Worm (Caenorhabditis elegans) whole organism, young adult: Measurements from ENCODE around the gene C49A9.3.

Experiments
- B0035.1 ChIP-seq: sonication (generic microtip); optimal IDR thresholded peaks from 2 replicates; lab custom pipeline; 2016; ENCODE audit warnings: missing genetic modification characterization, mild to moderate bottlenecking, missing compliant biosample characterization, missing genotype, missing genetic modification reagents
- B0336.3 ChIP-seq: fragments of 200-800 bp; sonication (Bioruptor generic); IDR thresholded peaks from 2 replicates; pipeline ENCODE4 v1.3.6; 2022; ENCODE audit warnings: missing genetic modification characterization, missing compliant biosample characterization
- D2030.7 ChIP-seq: fragments of 200-800 bp; sonication (Bioruptor generic); IDR thresholded peaks from 2 replicates; pipeline ENCODE4 v1.3.6; 2022; ENCODE audit warnings: missing genetic modification reagents, missing genetic modification characterization, missing compliant biosample characterization
- F23B12.7 ChIP-seq: sonication (generic microtip); optimal IDR thresholded peaks from 2 replicates; lab custom pipeline; 2017; ENCODE audit warnings: missing genetic modification characterization, mild to moderate bottlenecking, missing compliant biosample characterization, antibody characterized with exemption, moderate library complexity; ENCODE audit not compliant: insufficient read depth
- F33H1.4 ChIP-seq: fragments of 200-800 bp; sonication (Bioruptor generic); IDR thresholded peaks from 2 replicates; pipeline ENCODE4 v1.3.6; 2022; ENCODE audit warnings: missing genetic modification reagents, missing genetic modification characterization, missing compliant biosample characterization
- F57A8.1 ChIP-seq: fragments of 200-800 bp; sonication (Bioruptor generic); optimal IDR thresholded peaks from 2 replicates; lab custom pipeline; 2018; ENCODE audit warnings: mild to moderate bottlenecking, missing genetic modification characterization, moderate library complexity, missing compliant biosample characterization
- F57C9.4 ChIP-seq: sonication (generic microtip); optimal IDR thresholded peaks from 2 replicates; lab custom pipeline; 2017; ENCODE audit warnings: mild to moderate bottlenecking, missing genetic modification characterization, missing compliant biosample characterization
- T26A5.8 ChIP-seq: sonication (generic microtip); optimal IDR thresholded peaks from 2 replicates; lab custom pipeline; 2016; ENCODE audit warnings: missing genetic modification characterization, missing compliant biosample characterization
- Y53G8AR.9 ChIP-seq: fragments of 200-800 bp; sonication (Bioruptor generic); conservative IDR thresholded peaks from 2 replicates; pipeline ENCODE4 v1.3.6; 2022; ENCODE audit warnings: missing genetic modification reagents, missing genetic modification characterization, missing compliant biosample characterization
- Y56A3A.18 ChIP-seq: fragments of 200-800 bp; sonication (Bioruptor generic); IDR thresholded peaks from 2 replicates; pipeline ENCODE4 v1.3.6; 2022; ENCODE audit warnings: missing genetic modification reagents, missing genetic modification characterization, missing compliant biosample characterization
- Y79H2A.3 ChIP-seq: fragments of 200-800 bp; sonication (Bioruptor generic); conservative IDR thresholded peaks from 2 replicates; pipeline ENCODE4 v1.3.6; 2022; ENCODE audit warnings: missing genetic modification reagents, missing genetic modification characterization, missing compliant biosample characterization
- akir-1 ChIP-seq: fragments of 200-800 bp; sonication (Bioruptor generic); optimal IDR thresholded peaks from 2 replicates; lab custom pipeline; 2018; ENCODE audit warnings: mild to moderate bottlenecking, missing genetic modification characterization, moderate library complexity, missing compliant biosample characterization
- athp-1 ChIP-seq: sonication (generic microtip); optimal IDR thresholded peaks from 2 replicates; lab custom pipeline; 2017; ENCODE audit warnings: mild to moderate bottlenecking, missing genetic modification characterization, missing compliant biosample characterization
- attf-5 ChIP-seq: fragments of 200-800 bp; sonication (Bioruptor generic); optimal IDR thresholded peaks from 2 replicates; lab custom pipeline; 2018; ENCODE audit warnings: mild to moderate bottlenecking, missing genetic modification characterization, missing compliant biosample characterization
- attf-6 ChIP-seq: fragments of 200-800 bp; sonication (Bioruptor generic); IDR thresholded peaks from 2 replicates; pipeline ENCODE4 v1.3.6; 2022; ENCODE audit warnings: missing genetic modification reagents, missing genetic modification characterization, missing compliant biosample characterization
- cebp-2 ChIP-seq: fragments of 200-800 bp; sonication (Bioruptor generic); IDR thresholded peaks from 2 replicates; pipeline ENCODE4 v1.3.6; 2022; ENCODE audit warnings: missing genetic modification characterization, missing compliant biosample characterization
- ceh-91 ChIP-seq: fragments of 200-800 bp; sonication (Bioruptor generic); IDR thresholded peaks from 2 replicates; pipeline ENCODE4 v1.3.6; 2022; ENCODE audit warnings: missing genetic modification reagents, missing genetic modification characterization, missing compliant biosample characterization
- die-1 ChIP-seq: sonication (generic microtip); optimal IDR thresholded peaks from 2 replicates; lab custom pipeline; 2016; ENCODE audit warnings: missing genotype, mild to moderate bottlenecking, missing genetic modification characterization, missing compliant biosample characterization
- dpff-1 ChIP-seq: sonication (generic microtip); optimal IDR thresholded peaks from 2 replicates; lab custom pipeline; 2017; ENCODE audit warnings: mild to moderate bottlenecking, missing genetic modification characterization, missing compliant biosample characterization
- dpl-1 ChIP-seq: fragments of 150-350 bp; optimal IDR thresholded peaks from 2 replicates; lab custom pipeline; 2014; ENCODE audit warnings: missing biosample characterization, missing genetic modification reagents, missing genetic modification characterization
- ekl-4 ChIP-seq: fragments of 200-800 bp; sonication (Bioruptor generic); IDR thresholded peaks from 2 replicates; pipeline ENCODE4 v1.3.6; 2022; ENCODE audit warnings: missing genetic modification reagents, missing genetic modification characterization, missing compliant biosample characterization
- ets-4 ChIP-seq: fragments of 200-800 bp; sonication (Bioruptor generic); optimal IDR thresholded peaks from 2 replicates; lab custom pipeline; 2018; ENCODE audit warnings: mild to moderate bottlenecking, missing genetic modification characterization, missing compliant biosample characterization
- him-1 ChIP-seq: sonication (generic microtip); optimal IDR thresholded peaks from 2 replicates; lab custom pipeline; 2016; ENCODE audit warnings: missing genotype, missing genetic modification reagents, missing genetic modification characterization, missing compliant biosample characterization
- hlh-26 ChIP-seq: fragments of 200-800 bp; sonication (Bioruptor generic); conservative IDR thresholded peaks from 2 replicates; pipeline ENCODE4 v1.3.6; 2022; ENCODE audit warnings: missing genetic modification reagents, missing genetic modification characterization, missing compliant biosample characterization
- hmg-20 ChIP-seq: fragments of 200-800 bp; sonication (Bioruptor generic); IDR thresholded peaks from 2 replicates; pipeline ENCODE4 v1.3.6; 2022; ENCODE audit warnings: missing genetic modification reagents, missing genetic modification characterization, missing compliant biosample characterization
- hsf-1 ChIP-seq: fragments of 200-800 bp; sonication (Bioruptor generic); IDR thresholded peaks from 2 replicates; pipeline ENCODE4 v1.3.6; 2022; ENCODE audit warnings: missing genetic modification reagents, missing genetic modification characterization, missing compliant biosample characterization
- let-526 ChIP-seq: fragments of 200-800 bp; sonication (Bioruptor generic); IDR thresholded peaks from 2 replicates; pipeline ENCODE4 v1.3.6; 2022; ENCODE audit warnings: missing genetic modification reagents, missing genetic modification characterization, missing compliant biosample characterization
- let-607 ChIP-seq, 2 experiments: fragments of 200-800 bp in 1 of 2; sonication (Bioruptor generic) in 1 of 2; sonication (generic microtip) in 1 of 2; optimal IDR thresholded peaks; 2 replicates each; lab custom pipeline; 2016 to 2018; ENCODE audit warnings: mild to moderate bottlenecking in 2 of 2, missing compliant biosample characterization in 2 of 2, missing genetic modification characterization in 2 of 2, moderate library complexity in 2 of 2, missing genotype in 1 of 2
- lin-35 ChIP-seq, 3 experiments: fragments of 150-350 bp in 2 of 3; sonication (generic microtip) in 1 of 3; optimal IDR thresholded peaks; 2 replicates each; lab custom pipeline; 2014 to 2018; ENCODE audit warnings: missing biosample characterization in 3 of 3, missing genetic modification characterization in 3 of 3, missing genetic modification reagents in 3 of 3
- lir-1 ChIP-seq: fragments of 200-800 bp; sonication (Bioruptor generic); conservative IDR thresholded peaks from 2 replicates; pipeline ENCODE4 v1.3.6; 2022; ENCODE audit warnings: missing genetic modification reagents, missing genetic modification characterization, missing compliant biosample characterization
- madf-10 ChIP-seq: sonication (generic microtip); optimal IDR thresholded peaks from 2 replicates; lab custom pipeline; 2016; ENCODE audit warnings: mild to moderate bottlenecking, missing genetic modification characterization, missing compliant biosample characterization
- nfya-1 ChIP-seq: sonication (generic microtip); optimal IDR thresholded peaks from 2 replicates; lab custom pipeline; 2017; ENCODE audit warnings: antibody characterized with exemption, missing compliant biosample characterization, missing genetic modification characterization, borderline replicate concordance; ENCODE audit not compliant: insufficient read depth
- nfyb-1 ChIP-seq: fragments of 200-800 bp; sonication (Bioruptor generic); IDR thresholded peaks from 2 replicates; pipeline ENCODE4 v1.3.6; 2022; ENCODE audit warnings: missing genetic modification reagents, missing genetic modification characterization, missing compliant biosample characterization
- nhr-120 ChIP-seq: fragments of 200-800 bp; sonication (Bioruptor generic); IDR thresholded peaks from 2 replicates; pipeline ENCODE4 v1.3.6; 2022; ENCODE audit warnings: missing genetic modification characterization, missing compliant biosample characterization
- nhr-80 ChIP-seq: sonication (generic microtip); optimal IDR thresholded peaks from 2 replicates; lab custom pipeline; 2016; ENCODE audit warnings: missing genetic modification characterization, missing compliant biosample characterization
- rcor-1 ChIP-seq: fragments of 200-800 bp; sonication (Bioruptor generic); IDR thresholded peaks from 2 replicates; pipeline ENCODE4 v1.3.6; 2022; ENCODE audit warnings: missing genetic modification reagents, missing genetic modification characterization, missing compliant biosample characterization
- rec-8 ChIP-seq, 2 experiments: sonication (generic microtip); optimal IDR thresholded peaks; 2 replicates each; lab custom pipeline; 2016; ENCODE audit warnings: mild to moderate bottlenecking in 2 of 2, missing genetic modification characterization in 2 of 2, missing genetic modification reagents in 2 of 2, missing genotype in 2 of 2, missing biosample characterization in 1 of 2, missing compliant biosample characterization in 1 of 2, moderate library complexity in 1 of 2
- snpc-1.1 ChIP-seq: sonication (generic microtip); optimal IDR thresholded peaks from 2 replicates; lab custom pipeline; 2017; ENCODE audit warnings: missing genetic modification characterization, mild to moderate bottlenecking, missing compliant biosample characterization, antibody characterized with exemption, moderate library complexity, missing genotype, missing genetic modification reagents; ENCODE audit not compliant: insufficient read depth
- snpc-3.4 ChIP-seq: sonication (generic microtip); optimal IDR thresholded peaks from 2 replicates; lab custom pipeline; 2017; ENCODE audit warnings: missing genetic modification characterization, mild to moderate bottlenecking, missing compliant biosample characterization, antibody characterized with exemption, moderate library complexity, missing genotype, missing genetic modification reagents
- tbp1 ChIP-seq: fragments of 200-800 bp; sonication (Bioruptor generic); optimal IDR thresholded peaks from 2 replicates; lab custom pipeline; 2018; ENCODE audit warnings: mild to moderate bottlenecking, missing genetic modification characterization, missing compliant biosample characterization
- ztf-3 ChIP-seq: fragments of 200-800 bp; sonication (Bioruptor generic); optimal IDR thresholded peaks from 2 replicates; lab custom pipeline; 2018; ENCODE audit warnings: mild to moderate bottlenecking, missing genetic modification characterization, missing compliant biosample characterization

C49A9.3 gene

DNA sequence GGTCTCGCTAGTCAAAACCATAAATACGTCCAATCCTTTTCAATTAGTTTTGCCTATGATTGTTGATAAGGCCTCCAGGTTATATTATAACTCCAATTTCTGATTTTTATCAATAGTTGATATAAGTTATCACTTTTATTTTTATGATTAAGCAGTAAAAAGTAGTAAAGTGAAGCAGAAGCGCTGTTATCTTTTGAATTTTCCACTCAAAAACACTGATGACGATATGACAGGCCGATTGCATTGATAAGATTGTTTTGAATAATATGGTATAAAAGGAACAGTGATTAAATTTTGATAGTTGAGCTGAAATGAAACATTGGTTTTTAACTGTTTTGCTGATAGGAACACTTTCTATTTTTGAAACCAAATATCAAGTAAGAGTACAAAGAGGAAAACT, 36.3 kb upstream of the C49A9.3 start, which contains the start of gene asp-9:
Gene asp-9, plus strand, starts transcription at position 312 of the 400 bp plus-strand sequence.
- TF ChIP-seq Y53G8AR.9 (GFP tag; lab: Robert Waterston, UW), result no peak
- TF ChIP-seq Y79H2A.3 (GFP tag; lab: Robert Waterston, UW), result no peak
- TF ChIP-seq Y56A3A.18 (GFP tag; lab: Robert Waterston, UW), result no peak
- TF ChIP-seq rcor-1, result no peak
- no peak for TF ChIP-seq dpl-1 (GFP tag; lab: Kevin White, UChicago)
- TF ChIP-seq snpc-3.4 (tag; lab: Kevin White, UChicago), result no peak

DNA sequence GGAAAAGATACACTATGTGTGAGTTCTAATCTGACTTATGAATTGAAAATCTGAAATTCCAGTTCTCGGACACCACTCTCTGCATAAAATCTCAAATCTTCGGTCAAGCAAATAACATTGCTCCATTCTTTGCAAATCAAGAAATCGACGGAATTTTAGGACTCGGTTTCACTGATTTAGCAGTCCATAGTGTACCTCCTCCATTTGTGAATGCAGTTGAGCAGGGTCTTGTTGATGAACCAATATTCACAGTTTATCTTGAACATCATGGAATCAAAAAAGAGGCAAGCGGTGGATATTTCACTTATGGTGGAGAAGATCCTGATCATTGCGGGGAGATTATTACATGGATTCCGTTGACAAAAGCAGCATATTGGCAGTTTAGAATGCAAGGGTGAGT, 34.7 kb upstream of the C49A9.3 start:
- TF ChIP-seq snpc-1.1 (tag; lab: Kevin White, UChicago), result no peak
- TF ChIP-seq cebp-2 (GFP tag; lab: Robert Waterston, UW), result no peak
- TF ChIP-seq nfyb-1 (GFP tag; lab: Robert Waterston, UW), result no peak
- TF ChIP-seq F57C9.4, result no peak
- no peak for TF ChIP-seq rec-8 (tag; optimal IDR thresholded peaks at IDR 0.05; lab: Kevin White, UChicago)
- TF ChIP-seq let-607 (tag; optimal IDR thresholded peaks at IDR 0.05; lab: Kevin White, UChicago), result no peak
- no peak for TF ChIP-seq lir-1 (GFP tag; lab: Robert Waterston, UW)
- TF ChIP-seq F57A8.1 (GFP tag; lab: Kevin White, UChicago), result no peak
- TF ChIP-seq hlh-26 (GFP tag; lab: Robert Waterston, UW), result no peak
- TF ChIP-seq F23B12.7, result no peak
- no peak for TF ChIP-seq dpff-1 (tag; lab: Kevin White, UChicago)
- no peak for TF ChIP-seq ceh-91
- no peak for TF ChIP-seq nfya-1 (tag; lab: Kevin White, UChicago)
- no peak for TF ChIP-seq B0035.1 (tag; lab: Kevin White, UChicago)
- no peak for TF ChIP-seq athp-1 (tag; lab: Kevin White, UChicago)
- no peak for TF ChIP-seq die-1 (tag; lab: Kevin White, UChicago)
- TF ChIP-seq hsf-1 (GFP tag; lab: Robert Waterston, UW), result no peak
- no peak for TF ChIP-seq D2030.7 (GFP tag; lab: Robert Waterston, UW)
- TF ChIP-seq lin-35 (GFP tag; optimal IDR thresholded peaks at IDR 0.05; lab: Kevin White, UChicago), result no peak
- TF ChIP-seq akir-1 (GFP tag; lab: Kevin White, UChicago), result no peak

DNA sequence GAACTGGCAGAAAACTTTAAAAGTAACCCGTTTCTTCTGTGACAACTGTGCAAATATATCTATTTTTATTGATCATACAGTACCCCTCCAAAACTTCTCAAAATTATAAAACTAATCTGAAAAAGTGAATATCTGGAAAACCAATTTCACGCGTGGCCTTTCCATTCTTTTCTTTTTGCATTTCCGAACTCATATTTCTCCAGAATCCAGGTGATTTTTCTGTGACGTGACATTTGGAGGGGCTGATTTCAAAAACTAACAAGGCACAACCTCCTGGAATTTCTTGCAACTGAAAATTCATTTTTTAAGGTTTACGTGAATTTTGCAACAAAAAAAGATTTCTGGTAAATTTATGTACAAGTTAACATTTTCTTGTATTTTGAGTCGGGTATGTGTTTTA, 21.6 kb upstream of the C49A9.3 start:
- TF ChIP-seq let-526 (GFP tag; lab: Robert Waterston, UW), result no peak
- no peak for TF ChIP-seq ets-4 (GFP tag; lab: Kevin White, UChicago)
- TF ChIP-seq attf-5, result no peak

DNA sequence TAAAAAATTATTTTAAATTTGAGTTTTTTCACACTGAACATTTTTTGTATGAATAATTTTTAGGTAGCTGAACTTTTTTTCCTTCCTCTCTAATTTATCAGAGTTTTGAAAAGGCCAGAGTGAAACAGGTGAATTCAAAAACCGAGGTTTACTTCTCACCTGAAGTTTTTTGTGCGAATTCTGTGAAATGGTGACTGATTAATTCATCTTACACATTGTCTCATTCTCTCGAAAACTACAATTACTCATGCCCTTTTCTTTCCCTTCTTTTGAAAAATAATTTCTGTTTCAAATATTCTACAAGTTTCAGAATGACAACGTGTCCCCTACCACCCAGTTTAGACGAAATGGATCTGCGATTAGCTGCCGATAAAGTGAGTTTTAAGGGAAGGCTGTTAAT, 20.1 kb upstream of the C49A9.3 start, which contains the start of gene tkr-2:
Gene tkr-2, plus strand, starts transcription at position 301 of the 400 bp plus-strand sequence.
- no peak for TF ChIP-seq F33H1.4 (GFP tag; lab: Robert Waterston, UW)
- TF ChIP-seq nhr-80, result no peak
- no peak for TF ChIP-seq ztf-3
- no peak for TF ChIP-seq hmg-20 (GFP tag; lab: Robert Waterston, UW)
- no peak for TF ChIP-seq nhr-120 (GFP tag; lab: Robert Waterston, UW)
- no peak for TF ChIP-seq snpc-3.4 (tag; lab: Kevin White, UChicago)
- TF ChIP-seq tbp1, result no peak
- no peak for TF ChIP-seq hsf-1 (GFP tag; lab: Robert Waterston, UW)
- no peak for TF ChIP-seq attf-6 (GFP tag; lab: Robert Waterston, UW)
- no peak for TF ChIP-seq him-1 (tag; lab: Kevin White, UChicago)
- no peak for TF ChIP-seq ekl-4 (GFP tag; lab: Robert Waterston, UW)
- no peak for TF ChIP-seq madf-10 (tag; lab: Kevin White, UChicago)
- TF ChIP-seq T26A5.8, result no peak
- TF ChIP-seq B0336.3 (GFP tag; lab: Robert Waterston, UW), result no peak
